Fruit fly (Drosophila melanogaster): ENCODE measurements around the gene Ugt302E1.

DNA sequence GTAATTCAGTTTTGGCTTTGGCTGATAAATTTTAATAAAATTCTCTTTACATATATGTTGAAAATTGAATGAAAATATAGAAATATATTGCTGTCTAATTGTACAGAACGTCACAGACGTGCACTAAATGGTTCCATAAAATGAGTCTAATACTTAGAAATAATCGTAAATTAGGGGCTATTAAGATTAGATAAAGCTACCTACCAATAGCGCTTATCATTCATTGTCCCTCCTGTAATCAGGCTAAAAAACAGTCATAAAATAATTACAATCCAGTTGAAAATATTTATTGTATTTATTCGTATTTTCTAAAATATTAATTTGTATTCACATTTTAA lies 18.7 kb downstream of the Ugt302E1 start:
- TF ChIP-seq CTCF (optimal IDR thresholded peaks at IDR 0.05), result no peak
- TF ChIP-seq CG8478 (optimal IDR thresholded peaks at IDR 0.05), result no peak
